Worm (Caenorhabditis elegans) whole organism, L2 larva: ENCODE data around the gene dpy-28.

Source experiments
- R02D3.7 ChIP-seq: fragments of 150-350 bp; optimal IDR thresholded peaks from 2 replicates; lab custom pipeline; 2014; ENCODE audit warnings: missing biosample characterization, missing genetic modification characterization
- aly-2 ChIP-seq: fragments of 150-350 bp; optimal IDR thresholded peaks from 2 replicates; lab custom pipeline; 2014; ENCODE audit warnings: missing biosample characterization, missing genetic modification characterization
- lin-39 ChIP-seq: fragments of 150-350 bp; optimal IDR thresholded peaks from 2 replicates; lab custom pipeline; 2014; ENCODE audit warnings: missing biosample characterization, missing genetic modification reagents, missing genetic modification characterization
- lsy-2 ChIP-seq, 2 experiments: fragments of 150-350 bp in 1 of 2; sonication (generic microtip) in 1 of 2; optimal IDR thresholded peaks; 2 replicates each; lab custom pipeline; 2014 to 2017; ENCODE audit warnings: missing biosample characterization in 2 of 2, missing genetic modification characterization in 2 of 2
- nhr-10 ChIP-seq: sonication (generic microtip); optimal IDR thresholded peaks from 2 replicates; lab custom pipeline; 2017; ENCODE audit warnings: missing biosample characterization, missing genetic modification characterization
- nhr-11 ChIP-seq: fragments of 150-350 bp; optimal IDR thresholded peaks from 2 replicates; lab custom pipeline; 2014; ENCODE audit warnings: missing biosample characterization, missing genetic modification characterization
- nhr-129 ChIP-seq: fragments of 150-350 bp; optimal IDR thresholded peaks from 2 replicates; lab custom pipeline; 2014; ENCODE audit warnings: missing biosample characterization, missing genetic modification characterization
- nhr-237 ChIP-seq: fragments of 150-350 bp; optimal IDR thresholded peaks from 2 replicates; lab custom pipeline; 2014; ENCODE audit warnings: missing biosample characterization, missing genetic modification characterization
- nhr-25 ChIP-seq: fragments of 150-350 bp; sonication (generic microtip); optimal IDR thresholded peaks from 3 replicates; lab custom pipeline; 2014; ENCODE audit warnings: missing biosample characterization, missing genetic modification characterization
- nhr-77 ChIP-seq: fragments of 150-350 bp; optimal IDR thresholded peaks from 2 replicates; lab custom pipeline; 2014; ENCODE audit warnings: missing biosample characterization, missing genetic modification characterization
- peb-1 ChIP-seq: fragments of 150-350 bp; optimal IDR thresholded peaks from 2 replicates; lab custom pipeline; 2014; ENCODE audit warnings: missing biosample characterization, missing genetic modification characterization
- sma-9 ChIP-seq, 2 experiments: fragments of 150-350 bp in 1 of 2; sonication (generic microtip) in 1 of 2; optimal IDR thresholded peaks; 2 replicates each; lab custom pipeline; 2014 to 2016; ENCODE audit warnings: missing genetic modification characterization in 2 of 2, mild to moderate bottlenecking in 1 of 2, missing biosample characterization in 1 of 2, missing compliant biosample characterization in 1 of 2, missing genetic modification reagents in 1 of 2, moderate library complexity in 1 of 2
- snpc-4 ChIP-seq: fragments of 150-350 bp; optimal IDR thresholded peaks from 2 replicates; lab custom pipeline; 2014; ENCODE audit warnings: missing biosample characterization, missing genetic modification characterization
- unc-55 ChIP-seq: fragments of 150-350 bp; sonication (generic microtip); optimal IDR thresholded peaks from 3 replicates; lab custom pipeline; 2014; ENCODE audit warnings: missing biosample characterization, missing genetic modification reagents, missing genetic modification characterization

ce11 chrIII:10783052-10783451, 20.1 kb downstream of the dpy-28 start:
- TF ChIP-seq nhr-237 (tag; lab: Kevin White, UChicago) (no peak), nhr-129 (tag; lab: Kevin White, UChicago) (no peak), lsy-2 (tag; optimal IDR thresholded peaks at IDR 0.05; lab: Kevin White, UChicago) (no peak), R02D3.7 (tag; lab: Kevin White, UChicago) (no peak), unc-55 (GFP tag; lab: Kevin White, UChicago) (no peak), aly-2 (tag; lab: Kevin White, UChicago) (no peak), nhr-11 (tag; lab: Kevin White, UChicago) (no peak), nhr-25 (tag; lab: Kevin White, UChicago) (no peak), nhr-77 (tag; lab: Kevin White, UChicago) (no peak), lin-39 (tag; lab: Kevin White, UChicago) (no peak), nhr-10 (tag; lab: Kevin White, UChicago) (no peak), snpc-4 (tag; lab: Kevin White, UChicago) (no peak), sma-9 (GFP tag; optimal IDR thresholded peaks at IDR 0.05; lab: Kevin White, UChicago) (no peak), sma-9 (tag; optimal IDR thresholded peaks at IDR 0.05; lab: Kevin White, UChicago) (no peak), peb-1 (no peak)
